Fruit fly (Drosophila melanogaster) Kc167 (cell line): ENCODE data around the gene Crtc.

Experiments
- Myc ChIP-seq: fragments of >200 bp; optimal IDR thresholded peaks from 2 replicates; lab custom pipeline; 2017; ENCODE audit warnings: missing external identifiers
- Sin3A ChIP-seq: fragments of >200 bp; optimal IDR thresholded peaks from 2 replicates; lab custom pipeline; 2018; ENCODE audit warnings: missing external identifiers
- h ChIP-seq: fragments of >200 bp; optimal IDR thresholded peaks from 3 replicates; lab custom pipeline; 2018; ENCODE audit warnings: missing external identifiers
- insv ChIP-seq: fragments of >200 bp; optimal IDR thresholded peaks from 3 replicates; lab custom pipeline; 2018; ENCODE audit warnings: missing external identifiers
- psq ChIP-seq: fragments of >200 bp; optimal IDR thresholded peaks from 2 replicates; lab custom pipeline; 2017; ENCODE audit warnings: missing external identifiers
- ttk ChIP-seq: sonication (Bioruptor generic); optimal IDR thresholded peaks from 2 replicates; lab custom pipeline; 2017; ENCODE audit warnings: missing external identifiers

Gene Crtc

dm6 chr3L:17622081-17622850 lies 46.8 kb downstream of the Crtc start:
- TF ChIP-seq psq (lab: Kevin White, UChicago), result no peak
- TF ChIP-seq Myc, result no peak
- TF ChIP-seq insv (lab: Kevin White, UChicago), result no peak
- no peak for TF ChIP-seq ttk (lab: Kevin White, UChicago)
- TF ChIP-seq Sin3A, result no peak
- no peak for TF ChIP-seq h (lab: Kevin White, UChicago)

- TF ChIP-seq insv (lab: Kevin White, UChicago) (no peak), h (lab: Kevin White, UChicago) (no peak), psq (lab: Kevin White, UChicago) (no peak), Myc (no peak), Sin3A (no peak), ttk (lab: Kevin White, UChicago) (no peak)
These were observed 47.5 kb downstream of the Crtc start, which contains the start of the genes Vps60 and anchor for dm6 chr3L:17621451-17621946. Gene Vps60 (minus strand): TSS chr3L:17621625. Gene anchor (plus strand): TSS chr3L:17621824.

dm6 chr3L:17619209-17619705 lies 49.8 kb downstream of the Crtc start, which contains the start of gene Eip74EF:
Gene Eip74EF (minus strand): TSS chr3L:17619325.
- TF ChIP-seq psq (lab: Kevin White, UChicago) (no peak), Sin3A (no peak)

dm6 chr3L:17616876-17617279 lies 52.2 kb downstream of the Crtc start:
- TF ChIP-seq ttk (lab: Kevin White, UChicago) (no peak), Sin3A (no peak), psq (lab: Kevin White, UChicago) (no peak), h (lab: Kevin White, UChicago) (no peak), insv (lab: Kevin White, UChicago) (no peak), Myc (no peak)

- TF ChIP-seq Sin3A (no peak), psq (lab: Kevin White, UChicago) (no peak), ttk (lab: Kevin White, UChicago) (no peak), Myc (no peak), h (lab: Kevin White, UChicago) (no peak), insv (lab: Kevin White, UChicago) (no peak)
These were observed 53.2 kb downstream of the Crtc start for dm6 chr3L:17615838-17616237.

dm6 chr3L:17615286-17615685 lies 53.7 kb downstream of the Crtc start:
- TF ChIP-seq psq (lab: Kevin White, UChicago), result no peak
- TF ChIP-seq Myc, result no peak
- TF ChIP-seq insv (lab: Kevin White, UChicago), result no peak
- TF ChIP-seq h (lab: Kevin White, UChicago), result no peak
- TF ChIP-seq ttk (lab: Kevin White, UChicago), result no peak

dm6 chr3L:17613972-17614384 lies 55.1 kb downstream of the Crtc start:
- TF ChIP-seq insv (lab: Kevin White, UChicago) (no peak), h (lab: Kevin White, UChicago) (no peak), ttk (lab: Kevin White, UChicago) (no peak), Myc (no peak), Sin3A (no peak), psq (lab: Kevin White, UChicago) (no peak)

dm6 chr3L:17613292-17613734 lies 55.7 kb downstream of the Crtc start:
- no peak for TF ChIP-seq Sin3A
- no peak for TF ChIP-seq h (lab: Kevin White, UChicago)
- TF ChIP-seq insv (lab: Kevin White, UChicago), result no peak
- no peak for TF ChIP-seq Myc
- no peak for TF ChIP-seq ttk (lab: Kevin White, UChicago)

- TF ChIP-seq Myc (no peak), psq (lab: Kevin White, UChicago) (no peak), ttk (lab: Kevin White, UChicago) (no peak), h (lab: Kevin White, UChicago) (no peak), insv (lab: Kevin White, UChicago) (no peak), Sin3A (no peak)
These were observed 57.0 kb downstream of the Crtc start for dm6 chr3L:17611864-17612505.

dm6 chr3L:17610896-17611711 lies 57.9 kb downstream of the Crtc start:
- TF ChIP-seq Myc (no peak), psq (lab: Kevin White, UChicago) (no peak), insv (lab: Kevin White, UChicago) (no peak), Sin3A (no peak)
